Worm (Caenorhabditis elegans) whole organism, L1 larva: Measurements from ENCODE around the gene T27E9.6.

Source experiments
- C16A3.4 ChIP-seq: fragments of 150-350 bp; optimal IDR thresholded peaks from 2 replicates; lab custom pipeline; 2014; ENCODE audit warnings: missing biosample characterization, missing genetic modification characterization
- C34B4.2 ChIP-seq: sonication (generic microtip); optimal IDR thresholded peaks from 2 replicates; lab custom pipeline; 2017; ENCODE audit warnings: mild to moderate bottlenecking, missing genetic modification characterization, missing compliant biosample characterization
- F16B12.6 ChIP-seq: fragments of 150-350 bp; optimal IDR thresholded peaks from 2 replicates; lab custom pipeline; 2014; ENCODE audit warnings: missing biosample characterization, missing genetic modification characterization
- Y116A8C.19 ChIP-seq: sonication (generic microtip); optimal IDR thresholded peaks from 2 replicates; lab custom pipeline; 2016; ENCODE audit warnings: missing compliant biosample characterization, missing genetic modification characterization, borderline replicate concordance
- aha-1 ChIP-seq: fragments of 150-350 bp; optimal IDR thresholded peaks from 2 replicates; lab custom pipeline; 2014; ENCODE audit warnings: missing biosample characterization, missing genetic modification characterization
- alr-1 ChIP-seq: fragments of 200-800 bp; sonication (Bioruptor generic); optimal IDR thresholded peaks from 2 replicates; lab custom pipeline; 2018; ENCODE audit warnings: borderline replicate concordance, mild to moderate bottlenecking, missing genetic modification characterization, missing compliant biosample characterization
- aly-2 ChIP-seq: fragments of 150-350 bp; optimal IDR thresholded peaks from 2 replicates; lab custom pipeline; 2014; ENCODE audit warnings: missing biosample characterization, missing genetic modification characterization
- blmp-1 ChIP-seq: fragments of 150-350 bp; optimal IDR thresholded peaks from 2 replicates; lab custom pipeline; 2014; ENCODE audit warnings: missing biosample characterization, missing genetic modification characterization
- ceh-88 ChIP-seq: fragments of 200-800 bp; sonication (Bioruptor generic); IDR thresholded peaks from 2 replicates; pipeline ENCODE4 v1.3.6; 2022; ENCODE audit warnings: missing genetic modification characterization, missing compliant biosample characterization
- ceh-90 ChIP-seq: sonication (generic microtip); optimal IDR thresholded peaks from 2 replicates; lab custom pipeline; 2016; ENCODE audit warnings: missing genetic modification characterization, missing compliant biosample characterization
- ces-1 ChIP-seq: fragments of 150-350 bp; optimal IDR thresholded peaks from 2 replicates; lab custom pipeline; 2014; ENCODE audit warnings: missing biosample characterization, missing genetic modification reagents, missing genetic modification characterization
- dpl-1 ChIP-seq, 3 experiments: fragments of 150-350 bp in 2 of 3; sonication (generic microtip) in 1 of 3; optimal IDR thresholded peaks; 2 replicates each; lab custom pipeline; 2014 to 2017; ENCODE audit warnings: missing biosample characterization in 3 of 3, missing genetic modification characterization in 3 of 3, missing genetic modification reagents in 3 of 3
- dsc-1 ChIP-seq: sonication (generic microtip); optimal IDR thresholded peaks from 2 replicates; lab custom pipeline; 2016; ENCODE audit warnings: mild to moderate bottlenecking, missing genetic modification characterization, missing compliant biosample characterization
- efl-1 ChIP-seq, 4 experiments: fragments of 150-350 bp; optimal IDR thresholded peaks in 3 of 4; peaks in 1 of 4; 1 replicate in 1 of 4; 2 replicates in 3 of 4; lab custom pipeline; 2014; ENCODE audit warnings: missing biosample characterization in 2 of 4, missing genetic modification characterization in 2 of 4, missing genetic modification reagents in 2 of 4
- efl-3 ChIP-seq: fragments of 200-800 bp; sonication (Bioruptor generic); optimal IDR thresholded peaks from 2 replicates; lab custom pipeline; 2018; ENCODE audit warnings: mild to moderate bottlenecking, missing genetic modification characterization, missing compliant biosample characterization
- egl-27 ChIP-seq, 2 experiments: fragments of 150-350 bp in 1 of 2; sonication (generic microtip); optimal IDR thresholded peaks; 3 replicates each; lab custom pipeline; 2017 to 2018; ENCODE audit warnings: missing biosample characterization in 2 of 2, missing genetic modification characterization in 2 of 2, missing genetic modification reagents in 2 of 2
- ets-5 ChIP-seq: fragments of 200-800 bp; sonication (Bioruptor generic); IDR thresholded peaks from 2 replicates; pipeline ENCODE4 v1.3.6; 2022; ENCODE audit warnings: missing genetic modification characterization, missing compliant biosample characterization
- fkh-10 ChIP-seq: sonication (generic microtip); optimal IDR thresholded peaks from 2 replicates; lab custom pipeline; 2017; ENCODE audit warnings: missing biosample characterization, missing genetic modification reagents, missing genetic modification characterization
- fkh-8 ChIP-seq: sonication (generic microtip); optimal IDR thresholded peaks from 2 replicates; lab custom pipeline; 2016; ENCODE audit warnings: mild to moderate bottlenecking, missing genetic modification characterization, missing compliant biosample characterization
- grh-1 ChIP-seq: fragments of 200-800 bp; sonication (Bioruptor generic); IDR thresholded peaks from 2 replicates; pipeline ENCODE4 v1.3.6; 2022; ENCODE audit warnings: missing genetic modification reagents, missing genetic modification characterization, missing compliant biosample characterization
- hpl-2 ChIP-seq: fragments of 150-350 bp; optimal IDR thresholded peaks from 2 replicates; lab custom pipeline; 2014; ENCODE audit warnings: missing biosample characterization, missing genetic modification reagents, missing genetic modification characterization
- irx-1 ChIP-seq: sonication (generic microtip); optimal IDR thresholded peaks from 2 replicates; lab custom pipeline; 2016; ENCODE audit warnings: missing genetic modification characterization, missing compliant biosample characterization
- isw-1 ChIP-seq: fragments of 200-800 bp; sonication (Bioruptor generic); IDR thresholded peaks from 2 replicates; pipeline ENCODE4 v1.3.6; 2022; ENCODE audit warnings: missing genetic modification characterization, missing compliant biosample characterization
- lin-15B ChIP-seq: fragments of 150-350 bp; sonication (generic microtip); optimal IDR thresholded peaks from 3 replicates; lab custom pipeline; 2014; ENCODE audit warnings: missing biosample characterization, missing genetic modification characterization
- lin-35 ChIP-seq, 2 experiments: fragments of 150-350 bp; optimal IDR thresholded peaks; 2 replicates each; lab custom pipeline; 2014; ENCODE audit warnings: missing biosample characterization in 2 of 2, missing genetic modification characterization in 2 of 2, missing genetic modification reagents in 2 of 2
- lir-3 ChIP-seq: sonication (generic microtip); optimal IDR thresholded peaks from 2 replicates; lab custom pipeline; 2016; ENCODE audit warnings: mild to moderate bottlenecking, missing genetic modification characterization, moderate library complexity, missing compliant biosample characterization; ENCODE audit not compliant: poor library complexity
- mab-9 ChIP-seq: fragments of 200-800 bp; sonication (Bioruptor generic); IDR thresholded peaks from 2 replicates; pipeline ENCODE4 v1.3.6; 2022; ENCODE audit warnings: missing genetic modification reagents, missing genetic modification characterization, missing compliant biosample characterization
- mdl-1 ChIP-seq, 2 experiments: fragments of 150-350 bp; optimal IDR thresholded peaks; 2 replicates each; lab custom pipeline; 2014 to 2017; ENCODE audit warnings: missing biosample characterization in 2 of 2, missing genetic modification characterization in 2 of 2, inconsistent platforms in 1 of 2
- mef-2 ChIP-seq: fragments of 150-350 bp; optimal IDR thresholded peaks from 2 replicates; lab custom pipeline; 2014; ENCODE audit warnings: missing biosample characterization, missing genetic modification characterization
- mep-1 ChIP-seq: fragments of 150-350 bp; optimal IDR thresholded peaks from 2 replicates; lab custom pipeline; 2014; ENCODE audit warnings: missing biosample characterization, missing genetic modification characterization
- nhr-11 ChIP-seq: fragments of 150-350 bp; optimal IDR thresholded peaks from 2 replicates; lab custom pipeline; 2014; ENCODE audit warnings: missing biosample characterization, missing genetic modification characterization
- nhr-19 ChIP-seq: fragments of 200-800 bp; sonication (Bioruptor generic); conservative IDR thresholded peaks from 2 replicates; pipeline ENCODE4 v1.3.6; 2022; ENCODE audit warnings: missing genetic modification characterization, missing compliant biosample characterization
- nhr-20 ChIP-seq: sonication (generic microtip); optimal IDR thresholded peaks from 2 replicates; lab custom pipeline; 2016; ENCODE audit warnings: mild to moderate bottlenecking, missing genetic modification characterization, missing compliant biosample characterization
- nhr-237 ChIP-seq: fragments of 150-350 bp; optimal IDR thresholded peaks from 2 replicates; lab custom pipeline; 2014; ENCODE audit warnings: missing biosample characterization, missing genetic modification characterization
- nhr-47 ChIP-seq: sonication (generic microtip); optimal IDR thresholded peaks from 2 replicates; lab custom pipeline; 2016; ENCODE audit warnings: mild to moderate bottlenecking, missing genetic modification characterization, moderate library complexity, missing compliant biosample characterization
- nhr-71 ChIP-seq: sonication (generic microtip); optimal IDR thresholded peaks from 2 replicates; lab custom pipeline; 2016; ENCODE audit warnings: mild to moderate bottlenecking, missing genetic modification characterization, moderate library complexity, missing compliant biosample characterization
- nhr-85 ChIP-seq: sonication (generic microtip); peaks from one replicate; lab custom pipeline; 2016; ENCODE audit warnings: missing genetic modification characterization, inconsistent platforms, missing compliant biosample characterization
- pag-3 ChIP-seq: sonication (generic microtip); optimal IDR thresholded peaks from 2 replicates; lab custom pipeline; 2017; ENCODE audit warnings: missing genetic modification characterization, mild to moderate bottlenecking, missing compliant biosample characterization, antibody characterized with exemption, borderline replicate concordance; ENCODE audit not compliant: insufficient read depth
- pqm-1 ChIP-seq: sonication (generic microtip); optimal IDR thresholded peaks from 3 replicates; lab custom pipeline; 2017; ENCODE audit warnings: missing biosample characterization, missing genetic modification characterization
- skn-1 ChIP-seq: fragments of 150-350 bp; optimal IDR thresholded peaks from 2 replicates; lab custom pipeline; 2014; ENCODE audit warnings: missing biosample characterization, missing genetic modification characterization
- snpc-4 ChIP-seq: fragments of 150-350 bp; optimal IDR thresholded peaks from 2 replicates; lab custom pipeline; 2014; ENCODE audit warnings: missing biosample characterization, missing genetic modification characterization
- sox-4 ChIP-seq: sonication (generic microtip); optimal IDR thresholded peaks from 2 replicates; lab custom pipeline; 2016; ENCODE audit warnings: missing genetic modification characterization, missing compliant biosample characterization
- swsn-7 ChIP-seq: sonication (generic microtip); optimal IDR thresholded peaks from 2 replicates; lab custom pipeline; 2016; ENCODE audit warnings: missing genetic modification characterization, missing compliant biosample characterization
- unc-130 ChIP-seq: fragments of 150-350 bp; optimal IDR thresholded peaks from 2 replicates; lab custom pipeline; 2017; ENCODE audit warnings: missing biosample characterization, missing genetic modification characterization, inconsistent platforms
- unc-30 ChIP-seq: sonication (generic microtip); optimal IDR thresholded peaks from 2 replicates; lab custom pipeline; 2017; ENCODE audit warnings: missing biosample characterization, missing genetic modification characterization
- unc-86 ChIP-seq: sonication (generic microtip); optimal IDR thresholded peaks from 2 replicates; lab custom pipeline; 2016; ENCODE audit warnings: missing genetic modification characterization, missing compliant biosample characterization
- zag-1 ChIP-seq: fragments of 150-350 bp; optimal IDR thresholded peaks from 2 replicates; lab custom pipeline; 2014; ENCODE audit warnings: missing biosample characterization, missing genetic modification characterization
- zip-4 ChIP-seq: fragments of 200-800 bp; sonication (Bioruptor generic); optimal IDR thresholded peaks from 2 replicates; lab custom pipeline; 2018; ENCODE audit warnings: mild to moderate bottlenecking, missing genetic modification characterization, moderate library complexity, missing compliant biosample characterization
- ztf-11 ChIP-seq, 2 experiments: sonication (generic microtip); optimal IDR thresholded peaks; 2 replicates each; lab custom pipeline; 2016 to 2017; ENCODE audit warnings: missing genetic modification characterization in 2 of 2, missing biosample characterization in 1 of 2, missing compliant biosample characterization in 1 of 2
- ztf-4 ChIP-seq: fragments of 150-350 bp; optimal IDR thresholded peaks from 2 replicates; lab custom pipeline; 2014; ENCODE audit warnings: missing biosample characterization, missing genetic modification characterization

T27E9.6 gene

ce11 chrIII:13455816-13456215, 20.8 kb downstream of the T27E9.6 start (continued):
- TF ChIP-seq pag-3 (tag; lab: Kevin White, UChicago): no peak
- TF ChIP-seq nhr-71 (tag; lab: Kevin White, UChicago): peak; percentile 73
- peak; percentile 32 for TF ChIP-seq lir-3 (tag; lab: Kevin White, UChicago)
- no peak for TF ChIP-seq mdl-1 (tag; optimal IDR thresholded peaks at IDR 0.05; lab: Kevin White, UChicago)
- no peak for TF ChIP-seq C16A3.4
- TF ChIP-seq zag-1: no peak
- TF ChIP-seq lin-15B (tag; lab: Kevin White, UChicago): no peak
- TF ChIP-seq mab-9 (GFP tag; lab: Robert Waterston, UW): no peak
- no peak for TF ChIP-seq alr-1 (tag; lab: Kevin White, UChicago)
- no peak for TF ChIP-seq ceh-88 (GFP tag; lab: Robert Waterston, UW)
- peak in 1 of 3 experiments; percentile 35 for TF ChIP-seq dpl-1 (GFP tag; optimal IDR thresholded peaks at IDR 0.05; lab: Kevin White, UChicago)
- TF ChIP-seq fkh-8 (tag; lab: Kevin White, UChicago): peak; percentile 43
- TF ChIP-seq nhr-237 (tag; lab: Kevin White, UChicago): peak; percentile 22
- TF ChIP-seq nhr-47 (tag; lab: Kevin White, UChicago): peak; percentile 51
- no peak for TF ChIP-seq nhr-19 (GFP tag; lab: Robert Waterston, UW)
- no peak for TF ChIP-seq unc-30 (tag; lab: Kevin White, UChicago)
- no peak for TF ChIP-seq dsc-1 (tag; lab: Kevin White, UChicago)
- TF ChIP-seq nhr-11: no peak
- no peak for TF ChIP-seq F16B12.6 (tag; lab: Kevin White, UChicago)
- no peak for TF ChIP-seq Y116A8C.19 (tag; lab: Kevin White, UChicago)
- no peak for TF ChIP-seq unc-86
- TF ChIP-seq pqm-1 (tag; lab: Kevin White, UChicago): no peak
- no peak for TF ChIP-seq efl-3 (GFP tag; lab: Kevin White, UChicago)
- peak; percentile 84 for TF ChIP-seq mef-2 (tag; lab: Kevin White, UChicago)
- TF ChIP-seq ces-1 (GFP tag; lab: Kevin White, UChicago): no peak
- TF ChIP-seq aha-1 (tag; lab: Kevin White, UChicago): no peak
- no peak for TF ChIP-seq unc-130 (tag; lab: Kevin White, UChicago)
- TF ChIP-seq nhr-20 (tag; lab: Kevin White, UChicago): no peak
- TF ChIP-seq sox-4: no peak
- no peak for TF ChIP-seq hpl-2 (GFP tag; lab: Kevin White, UChicago)
- no peak for TF ChIP-seq ceh-90 (tag; lab: Kevin White, UChicago)
- no peak for TF ChIP-seq snpc-4 (tag; lab: Kevin White, UChicago)
- peak; percentile 50 for TF ChIP-seq zip-4
- peak in 1 of 2 experiments; percentile 48 for TF ChIP-seq lin-35 (GFP tag; optimal IDR thresholded peaks at IDR 0.05; lab: Kevin White, UChicago)
- peak; percentile 21 for TF ChIP-seq skn-1
- TF ChIP-seq aly-2: no peak
- TF ChIP-seq mep-1 (tag; lab: Kevin White, UChicago): peak; percentile 50
- TF ChIP-seq egl-27 (tag; optimal IDR thresholded peaks at IDR 0.05; lab: Kevin White, UChicago): no peak
- TF ChIP-seq fkh-10 (GFP tag; lab: Kevin White, UChicago): peak; percentile 31
- TF ChIP-seq isw-1 (GFP tag; lab: Robert Waterston, UW): peak; percentile 35; the same call in 1 of the 2 replicates
- peak; percentile 27 for TF ChIP-seq efl-1 (optimal IDR thresholded peaks at IDR 0.05; lab: Kevin White, UChicago)
- peak; percentile 31 to 57 for TF ChIP-seq efl-1 (GFP tag; optimal IDR thresholded peaks at IDR 0.05 in 1 of 2; lab: Kevin White, UChicago)
- TF ChIP-seq nhr-85: no peak

- no peak for TF ChIP-seq swsn-7
- no peak for TF ChIP-seq ets-5
- TF ChIP-seq C34B4.2: no peak
- no peak for TF ChIP-seq irx-1 (tag; lab: Kevin White, UChicago)
- TF ChIP-seq blmp-1 (tag; lab: Kevin White, UChicago): no peak
- no peak for TF ChIP-seq ztf-11 (tag; optimal IDR thresholded peaks at IDR 0.05; lab: Kevin White, UChicago)
- TF ChIP-seq lir-3 (tag; lab: Kevin White, UChicago): no peak
- no peak for TF ChIP-seq grh-1 (GFP tag; lab: Robert Waterston, UW)
- TF ChIP-seq aly-2: no peak
- no peak for TF ChIP-seq fkh-10 (GFP tag; lab: Kevin White, UChicago)
- TF ChIP-seq ztf-4 (tag; lab: Kevin White, UChicago): no peak
These were observed 21.4 kb downstream of the T27E9.6 start, which contains the start of gene cua-1 for ce11 chrIII:13455207-13455606. Gene cua-1, minus strand, starts transcription at chrIII:13455307.
